Fruit fly (Drosophila melanogaster) whole organism, adult: ENCODE data around the gene CG17329.

Experiments used
- CG12768 ChIP-seq: fragments of 200-800 bp; sonication (Bioruptor generic); optimal IDR thresholded peaks from 2 replicates; lab custom pipeline; 2017; ENCODE audit warnings: missing biosample characterization, missing genetic modification characterization, mild to moderate bottlenecking, moderate library complexity, missing genetic modification reagents
- cnc ChIP-seq, 2 experiments: fragments of >200 bp; optimal IDR thresholded peaks; 2 replicates each; lab custom pipeline; 2017
- kay ChIP-seq: fragments of 200-800 bp; sonication (Bioruptor generic); peaks from one replicate; lab custom pipeline; 2016; ENCODE audit warnings: missing biosample characterization, missing genetic modification characterization, borderline replicate concordance

- TF ChIP-seq cnc (optimal IDR thresholded peaks at IDR 0.05; lab: Kevin White, UChicago): no peak
- TF ChIP-seq CG12768 (GFP tag; lab: Kevin White, UChicago): peak; percentile 55
- peak; percentile 9 for TF ChIP-seq kay (GFP tag; lab: Kevin White, UChicago)
These were observed 39.4 kb upstream of the CG17329 start, which contains the start of gene CG46309 for dm6 chr2L:16251598-16252131.
